Fruit fly (Drosophila melanogaster) whole organism, embryonic: ENCODE measurements around the gene yrt.

ENCODE experiments used
- CG43689 ChIP-seq: fragments of 200-800 bp; sonication (Bioruptor generic); IDR thresholded peaks from 2 replicates; pipeline ENCODE4 v1.3.6; 2022; ENCODE audit warnings: missing biosample characterization, missing genetic modification characterization
- dimm ChIP-seq: fragments of 200-800 bp; sonication (Bioruptor generic); IDR thresholded peaks from 2 replicates; pipeline ENCODE4 v1.3.6; 2022; ENCODE audit warnings: missing biosample characterization, missing genetic modification characterization

dm6 chr3R:13471329-13471728 lies 36.5 kb upstream of the yrt start:
- TF ChIP-seq CG43689 (GFP tag; lab: Robert Waterston, UW) (no peak), dimm (GFP tag; lab: Robert Waterston, UW) (no peak)
